Worm (Caenorhabditis elegans): ENCODE measurements around the gene R09E10.8.

Gene R09E10.8

ce11 chrIV:10346948-10347347 lies 36.7 kb upstream of the R09E10.8 start:
- TF ChIP-seq fkh-3 (tag; optimal IDR thresholded peaks at IDR 0.05) = no peak
- TF ChIP-seq cebp-2 (GFP tag; IDR thresholded peaks at IDR 0.05) = no peak
- no peak for TF ChIP-seq sea-2 (GFP tag; IDR thresholded peaks at IDR 0.05)
- no peak for TF ChIP-seq nfyb-1 (GFP tag; IDR thresholded peaks at IDR 0.05)
- no peak for TF ChIP-seq ceh-91 (GFP tag; IDR thresholded peaks at IDR 0.05)
- TF ChIP-seq D2030.7 (GFP tag; IDR thresholded peaks at IDR 0.05) = no peak
- TF ChIP-seq sdz-38 (tag; optimal IDR thresholded peaks at IDR 0.05) = no peak
- no peak for TF ChIP-seq nhr-120 (GFP tag; IDR thresholded peaks at IDR 0.05)
- no peak for TF ChIP-seq unc-130 (GFP tag; optimal IDR thresholded peaks at IDR 0.05)
- no peak for TF ChIP-seq zfh-2 (GFP tag; conservative IDR thresholded peaks at IDR 0.05)
- no peak for TF ChIP-seq ama-1 (optimal IDR thresholded peaks at IDR 0.05)
- no peak for TF ChIP-seq ama-1 (GFP tag; optimal IDR thresholded peaks at IDR 0.05)
- TF ChIP-seq T26A5.8 (tag; optimal IDR thresholded peaks at IDR 0.05) = no peak

DNA sequence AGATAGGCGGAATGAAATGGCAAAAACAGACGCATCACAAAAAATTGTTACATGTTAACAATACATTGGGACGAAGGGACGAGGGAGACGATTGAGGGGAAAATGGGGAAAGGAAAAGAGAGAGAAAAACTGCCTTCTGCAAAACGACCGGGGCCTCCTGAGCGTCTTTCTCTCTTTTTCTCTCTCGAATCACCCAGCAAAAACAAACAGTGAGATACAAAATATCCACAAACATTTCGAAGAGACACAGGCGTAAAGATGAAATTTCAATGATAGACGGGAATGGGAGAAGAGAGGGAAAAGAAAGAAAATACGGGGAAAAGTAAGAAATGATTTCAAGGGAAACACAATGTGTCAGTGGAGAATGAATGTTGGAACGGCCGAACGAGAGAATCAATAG lies 35.8 kb upstream of the R09E10.8 start:
- TF ChIP-seq lin-40 (tag; optimal IDR thresholded peaks at IDR 0.05) (peak; percentile 5), sdz-38 (tag; optimal IDR thresholded peaks at IDR 0.05) (no peak), K12H6.12 (tag; optimal IDR thresholded peaks at IDR 0.05) (peak; percentile 43), hmg-1.2 (GFP tag; IDR thresholded peaks at IDR 0.05) (peak; percentile 56; the same call in 1 of the 2 replicates)

ce11 chrIV:10345486-10345885 lies 35.3 kb upstream of the R09E10.8 start:
- TF ChIP-seq hmg-1.2 (GFP tag; IDR thresholded peaks at IDR 0.05) (no peak), cebp-1 (GFP tag; IDR thresholded peaks at IDR 0.05) (no peak), cebp-1 (tag; optimal IDR thresholded peaks at IDR 0.05) (no peak), mcd-1 (GFP tag; IDR thresholded peaks at IDR 0.05) (no peak), efl-1 (GFP tag; optimal IDR thresholded peaks at IDR 0.05) (no peak), snpc-4 (GFP tag; optimal IDR thresholded peaks at IDR 0.05) (no peak), snpc-4 (tag; optimal IDR thresholded peaks at IDR 0.05) (no peak), dpl-1 (GFP tag; optimal IDR thresholded peaks at IDR 0.05) (no peak), F57C9.4 (tag; optimal IDR thresholded peaks at IDR 0.05) (no peak), hmg-20 (GFP tag; IDR thresholded peaks at IDR 0.05) (no peak), ccch-3 (GFP tag; optimal IDR thresholded peaks at IDR 0.05) (no peak), somi-1 (GFP tag; optimal IDR thresholded peaks at IDR 0.05) (no peak), aptf-2 (GFP tag; conservative IDR thresholded peaks at IDR 0.05) (no peak), F52B5.7 (tag; optimal IDR thresholded peaks at IDR 0.05) (no peak), zim-3 (tag; optimal IDR thresholded peaks at IDR 0.05) (no peak), nhr-90 (tag; optimal IDR thresholded peaks at IDR 0.05) (no peak), madf-3 (GFP tag; IDR thresholded peaks at IDR 0.05) (no peak), bed-2 (GFP tag; IDR thresholded peaks at IDR 0.05) (no peak), sdz-38 (tag; optimal IDR thresholded peaks at IDR 0.05) (no peak), nhr-27 (tag; optimal IDR thresholded peaks at IDR 0.05) (no peak), madf-8 (GFP tag; conservative IDR thresholded peaks at IDR 0.05) (no peak), madf-10 (tag; optimal IDR thresholded peaks at IDR 0.05) (no peak)

DNA sequence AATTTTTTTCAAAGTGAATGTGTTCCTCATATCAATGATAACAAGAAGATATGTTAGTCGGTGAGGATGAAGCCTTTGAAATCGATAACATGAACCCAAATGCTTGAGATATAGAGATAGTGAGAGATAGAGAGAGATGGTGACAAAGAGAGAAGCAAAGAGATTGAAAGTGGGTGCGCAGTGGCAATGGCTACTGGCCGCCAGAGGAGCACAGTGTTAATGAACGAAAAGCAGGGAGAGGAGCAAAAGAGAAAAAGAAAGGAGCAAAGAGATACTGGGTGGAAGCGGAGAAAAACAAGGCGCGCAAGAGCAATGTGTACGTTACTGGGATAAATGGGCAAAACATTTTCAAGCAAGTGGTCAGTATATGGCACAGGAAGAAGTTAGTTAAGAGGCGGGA lies 34.4 kb upstream of the R09E10.8 start:
- TF ChIP-seq lin-35 (GFP tag; optimal IDR thresholded peaks at IDR 0.05) (peak in 1 of 3 experiments; percentile 52), K12H6.12 (tag; optimal IDR thresholded peaks at IDR 0.05) (peak; percentile 40), nhr-90 (tag; optimal IDR thresholded peaks at IDR 0.05) (no peak), chd-7 (tag; optimal IDR thresholded peaks at IDR 0.05) (peak; percentile 5), zfh-2 (GFP tag; conservative IDR thresholded peaks at IDR 0.05) (peak; percentile 47; the same call in 1 of the 2 replicates)

All from whole organism, young adult.